Fruit fly (Drosophila melanogaster) whole organism, embryonic: ENCODE measurements around the gene peb.

Experiments used
- Atf3 ChIP-seq: fragments of 200-800 bp; sonication (Bioruptor generic); optimal IDR thresholded peaks from 3 replicates; lab custom pipeline; 2016; ENCODE audit warnings: missing biosample characterization, missing genetic modification characterization
- BEAF-32 ChIP-seq: fragments of 200-800 bp; sonication (Bioruptor generic); optimal IDR thresholded peaks from 3 replicates; lab custom pipeline; 2017; ENCODE audit warnings: missing biosample characterization, missing genetic modification characterization, mild to moderate bottlenecking, moderate library complexity, missing genetic modification reagents
- Blimp-1 ChIP-seq: fragments of 200-800 bp; sonication (Bioruptor generic); optimal IDR thresholded peaks from 3 replicates; lab custom pipeline; 2018; ENCODE audit warnings: missing biosample characterization, missing genetic modification characterization, mild to moderate bottlenecking, moderate library complexity, missing genetic modification reagents
- CG10462 ChIP-seq: fragments of 200-800 bp; sonication (Bioruptor generic); optimal IDR thresholded peaks from 2 replicates; lab custom pipeline; 2016; ENCODE audit warnings: missing biosample characterization, missing genetic modification characterization
- CG12104 ChIP-seq: fragments of 200-800 bp; sonication (Bioruptor generic); optimal IDR thresholded peaks from 3 replicates; lab custom pipeline; 2016; ENCODE audit warnings: missing biosample characterization, missing genetic modification characterization
- CG14014 ChIP-seq: fragments of 200-800 bp; sonication (Bioruptor generic); IDR thresholded peaks from 2 replicates; pipeline ENCODE4 v1.3.6; 2022; ENCODE audit warnings: missing biosample characterization, missing genetic modification characterization
- CG15073 ChIP-seq: fragments of 200-800 bp; sonication (Bioruptor generic); optimal IDR thresholded peaks from 2 replicates; lab custom pipeline; 2016; ENCODE audit warnings: missing biosample characterization, missing genetic modification characterization
- CG18262 ChIP-seq: fragments of 200-800 bp; optimal IDR thresholded peaks from 3 replicates; lab custom pipeline; 2019; ENCODE audit warnings: missing biosample characterization, mild to moderate bottlenecking, missing genetic modification characterization, moderate library complexity
- CG30020 ChIP-seq: fragments of 200-800 bp; optimal IDR thresholded peaks from 2 replicates; lab custom pipeline; 2019; ENCODE audit warnings: missing biosample characterization, mild to moderate bottlenecking, missing genetic modification characterization, moderate library complexity
- CG31388 ChIP-seq: fragments of 200-800 bp; sonication (Bioruptor generic); optimal IDR thresholded peaks from 2 replicates; lab custom pipeline; 2016; ENCODE audit warnings: missing biosample characterization, missing genetic modification characterization
- CG32767 ChIP-seq: fragments of 200-800 bp; sonication (Bioruptor generic); IDR thresholded peaks from 2 replicates; pipeline ENCODE4 v1.3.6; 2022; ENCODE audit warnings: missing biosample characterization, missing genetic modification characterization
- CG32772 ChIP-seq: fragments of 200-800 bp; sonication (Bioruptor generic); IDR thresholded peaks from 2 replicates; pipeline ENCODE4 v1.3.6; 2022; ENCODE audit warnings: missing biosample characterization, missing genetic modification characterization
- CG34422 ChIP-seq: fragments of 200-800 bp; sonication (Bioruptor generic); IDR thresholded peaks from 3 replicates; pipeline ENCODE4 v1.3.6; 2022; ENCODE audit warnings: missing biosample characterization, missing genetic modification characterization
- CG6272 ChIP-seq: fragments of 200-800 bp; sonication (Bioruptor generic); IDR thresholded peaks from 2 replicates; pipeline ENCODE4 v1.3.6; 2022; ENCODE audit warnings: missing biosample characterization, missing genetic modification characterization
- CG6654 ChIP-seq: fragments of 200-800 bp; sonication (Bioruptor generic); optimal IDR thresholded peaks from 2 replicates; lab custom pipeline; 2017; ENCODE audit warnings: missing biosample characterization, mild to moderate bottlenecking, missing genetic modification characterization
- CG6791 ChIP-seq: fragments of 200-800 bp; sonication (Bioruptor generic); IDR thresholded peaks from 3 replicates; pipeline ENCODE4 v1.3.6; 2022; ENCODE audit warnings: missing biosample characterization, missing genetic modification characterization; ENCODE audit not compliant: partially characterized antibody
- CG7556 ChIP-seq: fragments of 200-800 bp; sonication (Bioruptor generic); optimal IDR thresholded peaks from 2 replicates; lab custom pipeline; 2017; ENCODE audit warnings: missing biosample characterization, mild to moderate bottlenecking, missing genetic modification characterization
- CG7786 ChIP-seq: fragments of 200-800 bp; sonication (Bioruptor generic); optimal IDR thresholded peaks from 2 replicates; lab custom pipeline; 2016; ENCODE audit warnings: missing biosample characterization, missing genetic modification characterization
- CG8944 ChIP-seq: fragments of 200-800 bp; sonication (Bioruptor generic); optimal IDR thresholded peaks from 3 replicates; lab custom pipeline; 2016; ENCODE audit warnings: missing biosample characterization, missing genetic modification characterization
- CG9609 ChIP-seq: fragments of 200-800 bp; sonication (Bioruptor generic); optimal IDR thresholded peaks from 3 replicates; lab custom pipeline; 2016; ENCODE audit warnings: missing biosample characterization, missing genetic modification characterization
- D ChIP-seq, 2 experiments: fragments of 200-800 bp in 1 of 2; fragments of >200 bp in 1 of 2; sonication (Bioruptor generic) in 1 of 2; optimal IDR thresholded peaks; 2 replicates in 1 of 2; 3 replicates in 1 of 2; lab custom pipeline; 2017; ENCODE audit warnings: mild to moderate bottlenecking in 1 of 2, missing biosample characterization in 1 of 2, missing genetic modification characterization in 1 of 2, missing genetic modification reagents in 1 of 2
- D19A ChIP-seq: fragments of 200-800 bp; optimal IDR thresholded peaks from 3 replicates; lab custom pipeline; 2019; ENCODE audit warnings: missing biosample characterization, mild to moderate bottlenecking, missing genetic modification characterization, moderate library complexity
- ERR ChIP-seq: fragments of 200-800 bp; sonication (Bioruptor generic); optimal IDR thresholded peaks from 2 replicates; lab custom pipeline; 2016; ENCODE audit warnings: missing biosample characterization, missing genetic modification characterization
- Hr51 ChIP-seq, 2 experiments: fragments of 200-800 bp; sonication (Bioruptor generic); optimal IDR thresholded peaks; 2 replicates in 1 of 2; 3 replicates in 1 of 2; lab custom pipeline; 2016 to 2018; ENCODE audit warnings: missing biosample characterization in 2 of 2, missing genetic modification characterization in 2 of 2, mild to moderate bottlenecking in 1 of 2, moderate library complexity in 1 of 2
- Hr78 ChIP-seq, 2 experiments: fragments of 200-800 bp in 1 of 2; fragments of >200 bp in 1 of 2; sonication (Bioruptor generic) in 1 of 2; optimal IDR thresholded peaks; 2 replicates each; lab custom pipeline; 2017 to 2019; ENCODE audit warnings: missing biosample characterization in 2 of 2, missing genetic modification characterization in 2 of 2, mild to moderate bottlenecking in 1 of 2, moderate library complexity in 1 of 2
- MTF-1 ChIP-seq: fragments of 200-800 bp; sonication (Bioruptor generic); optimal IDR thresholded peaks from 2 replicates; lab custom pipeline; 2018; ENCODE audit warnings: missing biosample characterization, mild to moderate bottlenecking, missing genetic modification characterization, borderline replicate concordance
- Stat92E ChIP-seq, 3 experiments: fragments of >200 bp in 2 of 3; fragments of 200-800 bp in 1 of 3; sonication (Bioruptor generic) in 1 of 3; optimal IDR thresholded peaks; 2 replicates each; lab custom pipeline; 2017 to 2019; ENCODE audit warnings: missing biosample characterization in 3 of 3, missing genetic modification characterization in 3 of 3, mild to moderate bottlenecking in 1 of 3, moderate library complexity in 1 of 3
- ap ChIP-seq: fragments of 200-800 bp; sonication (Bioruptor generic); IDR thresholded peaks from 2 replicates; pipeline ENCODE4 v1.3.6; 2022; ENCODE audit warnings: missing biosample characterization, missing genetic modification characterization
- bab2 ChIP-seq: fragments of 200-800 bp; sonication (Bioruptor generic); optimal IDR thresholded peaks from 2 replicates; lab custom pipeline; 2016; ENCODE audit warnings: missing biosample characterization, missing genetic modification characterization
- eve ChIP-seq, 2 experiments: fragments of >200 bp; optimal IDR thresholded peaks; 2 replicates each; lab custom pipeline; 2017; ENCODE audit warnings: missing biosample characterization in 2 of 2, missing genetic modification characterization in 2 of 2
- hkb ChIP-seq, 2 experiments: fragments of 200-800 bp in 1 of 2; fragments of >200 bp in 1 of 2; sonication (Bioruptor generic) in 1 of 2; IDR thresholded peaks in 1 of 2; optimal IDR thresholded peaks in 1 of 2; 2 replicates each; pipeline versions ENCODE4 v1.3.6 to Lab custom; 2017 to 2022; ENCODE audit warnings: missing biosample characterization in 1 of 2, missing genetic modification characterization in 1 of 2
- kay ChIP-seq: fragments of 200-800 bp; sonication (Bioruptor generic); optimal IDR thresholded peaks from 2 replicates; lab custom pipeline; 2016; ENCODE audit warnings: missing biosample characterization, missing genetic modification characterization
- nerfin-1 ChIP-seq: fragments of 200-800 bp; sonication (Bioruptor generic); optimal IDR thresholded peaks from 3 replicates; lab custom pipeline; 2019; ENCODE audit warnings: missing biosample characterization, mild to moderate bottlenecking, missing genetic modification characterization, moderate library complexity
- odd ChIP-seq: fragments of 200-800 bp; sonication (Bioruptor generic); optimal IDR thresholded peaks from 2 replicates; lab custom pipeline; 2017; ENCODE audit warnings: missing biosample characterization, mild to moderate bottlenecking, missing genetic modification characterization
- pb ChIP-seq: fragments of 200-800 bp; sonication (Bioruptor generic); optimal IDR thresholded peaks from 3 replicates; lab custom pipeline; 2016; ENCODE audit warnings: missing biosample characterization, missing genetic modification characterization
- phol ChIP-seq: fragments of 200-800 bp; sonication (Bioruptor generic); optimal IDR thresholded peaks from 3 replicates; lab custom pipeline; 2018; ENCODE audit warnings: missing biosample characterization, mild to moderate bottlenecking, missing genetic modification characterization, moderate library complexity
- prd ChIP-seq, 3 experiments: fragments of >200 bp in 2 of 3; fragments of 200-800 bp in 1 of 3; sonication (Bioruptor generic) in 1 of 3; optimal IDR thresholded peaks in 2 of 3; IDR thresholded peaks in 1 of 3; 2 replicates in 2 of 3; 3 replicates in 1 of 3; pipeline versions ENCODE4 v1.3.6 to Lab custom; 2017 to 2022; ENCODE audit warnings: missing biosample characterization in 1 of 3, missing genetic modification characterization in 1 of 3
- pros ChIP-seq: fragments of 200-800 bp; sonication (Bioruptor generic); optimal IDR thresholded peaks from 3 replicates; lab custom pipeline; 2019; ENCODE audit warnings: missing biosample characterization, mild to moderate bottlenecking, missing genetic modification characterization, moderate library complexity
- pum ChIP-seq: fragments of 200-800 bp; sonication (Bioruptor generic); optimal IDR thresholded peaks from 2 replicates; lab custom pipeline; 2016; ENCODE audit warnings: missing biosample characterization, missing genetic modification characterization
- sc ChIP-seq, 3 experiments: fragments of >200 bp in 2 of 3; fragments of 200-800 bp in 1 of 3; sonication (Bioruptor generic) in 1 of 3; optimal IDR thresholded peaks; 2 replicates in 2 of 3; 3 replicates in 1 of 3; lab custom pipeline; 2017; ENCODE audit warnings: mild to moderate bottlenecking in 1 of 3, missing biosample characterization in 1 of 3, missing genetic modification characterization in 1 of 3, missing genetic modification reagents in 1 of 3
- schlank ChIP-seq: fragments of 200-800 bp; sonication (Bioruptor generic); optimal IDR thresholded peaks from 2 replicates; lab custom pipeline; 2018; ENCODE audit warnings: missing biosample characterization, mild to moderate bottlenecking, missing genetic modification characterization
- sd ChIP-seq: fragments of 200-800 bp; sonication (Bioruptor generic); optimal IDR thresholded peaks from 3 replicates; lab custom pipeline; 2018; ENCODE audit warnings: missing biosample characterization, mild to moderate bottlenecking, missing genetic modification characterization, moderate library complexity
- sens ChIP-seq: fragments of 200-800 bp; sonication (Bioruptor generic); peaks from one replicate; lab custom pipeline; 2016; ENCODE audit warnings: missing biosample characterization, missing genetic modification characterization
- twi ChIP-seq: fragments of 200-800 bp; optimal IDR thresholded peaks from 2 replicates; lab custom pipeline; 2019; ENCODE audit warnings: missing biosample characterization, mild to moderate bottlenecking, missing genetic modification characterization, moderate library complexity
- zf30C ChIP-seq: fragments of 200-800 bp; sonication (Bioruptor generic); optimal IDR thresholded peaks from 3 replicates; lab custom pipeline; 2018; ENCODE audit warnings: missing biosample characterization, mild to moderate bottlenecking, missing genetic modification characterization

peb gene

dm6 chrX:4616865-4617669 is at the start of gene peb (continued):
- TF ChIP-seq BEAF-32 (GFP tag; lab: Kevin White, UChicago) (no peak), CG10462 (peak; percentile 27), MTF-1 (GFP tag; lab: Kevin White, UChicago) (no peak), eve (GFP tag; optimal IDR thresholded peaks at IDR 0.05; lab: Kevin White, UChicago) (peak in 1 of 2 experiments; percentile 62), sens (GFP tag; lab: Kevin White, UChicago) (peak; percentile 98), nerfin-1 (peak; percentile 13), CG6654 (GFP tag; lab: Kevin White, UChicago) (no peak), Blimp-1 (peak; percentile 31), phol (tag; lab: Kevin White, UChicago) (peak; percentile 74), ERR (GFP tag; lab: Kevin White, UChicago) (peak; percentile 6), hkb (optimal IDR thresholded peaks at IDR 0.05; lab: Kevin White, UChicago) (no peak), hkb (GFP tag; IDR thresholded peaks at IDR 0.05; lab: Robert Waterston, UW) (0 out of 2 replicates have a peak, but pooled peaks have one; percentile 12), schlank (tag; lab: Kevin White, UChicago) (no peak), kay (GFP tag; lab: Kevin White, UChicago) (peak; percentile 50), CG18262 (peak; percentile 82), CG32772 (GFP tag; lab: Robert Waterston, UW) (no peak), odd (GFP tag; lab: Kevin White, UChicago) (no peak), CG7786 (GFP tag; lab: Kevin White, UChicago) (peak; percentile 5), CG32767 (GFP tag; lab: Robert Waterston, UW) (peak; percentile 12; the same call in 1 of the 2 replicates), CG6272 (GFP tag; lab: Robert Waterston, UW) (no peak), ap (GFP tag; lab: Robert Waterston, UW) (0 out of 2 replicates have a peak, but pooled peaks have one; percentile 40), zf30C (GFP tag; lab: Kevin White, UChicago) (no peak), CG31388 (GFP tag; lab: Kevin White, UChicago) (peak; percentile 21), CG6791 (GFP tag; lab: Robert Waterston, UW) (no peak), Hr51 (GFP tag; optimal IDR thresholded peaks at IDR 0.05; lab: Kevin White, UChicago) (peak in 1 of 2 experiments; percentile 24), pum (GFP tag; lab: Kevin White, UChicago) (peak; percentile 81), CG9609 (GFP tag; lab: Kevin White, UChicago) (peak; percentile 18), CG7556 (peak; percentile 60), twi (peak; percentile 50), CG34422 (GFP tag; lab: Robert Waterston, UW) (peak; percentile 30; the same call in 1 of the 3 replicates), D19A (peak; percentile 18), CG15073 (GFP tag; lab: Kevin White, UChicago) (no peak), prd (optimal IDR thresholded peaks at IDR 0.05; lab: Kevin White, UChicago) (no peak), prd (GFP tag; IDR thresholded peaks at IDR 0.05; lab: Robert Waterston, UW) (peak; percentile 81), Atf3 (GFP tag; lab: Kevin White, UChicago) (peak; percentile 4), D (optimal IDR thresholded peaks at IDR 0.05; lab: Kevin White, UChicago) (no peak), D (GFP tag; optimal IDR thresholded peaks at IDR 0.05; lab: Kevin White, UChicago) (peak; percentile 67), CG12104 (GFP tag; lab: Kevin White, UChicago) (no peak), CG8944 (GFP tag; lab: Kevin White, UChicago) (peak; percentile 24), CG14014 (GFP tag; lab: Robert Waterston, UW) (peak; percentile 39; the same call in 1 of the 2 replicates), sc (optimal IDR thresholded peaks at IDR 0.05; lab: Kevin White, UChicago) (no peak), sc (GFP tag; optimal IDR thresholded peaks at IDR 0.05; lab: Kevin White, UChicago) (peak; percentile 34), bab2 (peak; percentile 74), CG30020 (tag; lab: Kevin White, UChicago) (peak; percentile 16), sd (tag; lab: Kevin White, UChicago) (no peak), pb (GFP tag; lab: Kevin White, UChicago) (peak; percentile 33), pros (GFP tag; lab: Kevin White, UChicago) (peak; percentile 92), Hr78 (GFP tag; optimal IDR thresholded peaks at IDR 0.05; lab: Kevin White, UChicago) (peak in 1 of 2 experiments; percentile 38), Stat92E (GFP tag; optimal IDR thresholded peaks at IDR 0.05; lab: Kevin White, UChicago) (peak in 1 of 3 experiments; percentile 41)
